Worm (Caenorhabditis elegans) whole organism, L4/young adult: Measurements from ENCODE around the gene F45E1.2.

Experiments
- W03F9.2 ChIP-seq: fragments of 150-350 bp; optimal IDR thresholded peaks from 2 replicates; lab custom pipeline; 2014; ENCODE audit warnings: missing biosample characterization, missing genetic modification characterization
- dao-5 ChIP-seq: sonication (generic microtip); optimal IDR thresholded peaks from 2 replicates; lab custom pipeline; 2016; ENCODE audit warnings: missing genotype, missing genetic modification characterization, moderate library complexity, missing compliant biosample characterization
- him-1 ChIP-seq: sonication (generic microtip); optimal IDR thresholded peaks from 2 replicates; lab custom pipeline; 2016; ENCODE audit warnings: missing genotype, missing genetic modification reagents, missing genetic modification characterization, missing compliant biosample characterization

DNA sequence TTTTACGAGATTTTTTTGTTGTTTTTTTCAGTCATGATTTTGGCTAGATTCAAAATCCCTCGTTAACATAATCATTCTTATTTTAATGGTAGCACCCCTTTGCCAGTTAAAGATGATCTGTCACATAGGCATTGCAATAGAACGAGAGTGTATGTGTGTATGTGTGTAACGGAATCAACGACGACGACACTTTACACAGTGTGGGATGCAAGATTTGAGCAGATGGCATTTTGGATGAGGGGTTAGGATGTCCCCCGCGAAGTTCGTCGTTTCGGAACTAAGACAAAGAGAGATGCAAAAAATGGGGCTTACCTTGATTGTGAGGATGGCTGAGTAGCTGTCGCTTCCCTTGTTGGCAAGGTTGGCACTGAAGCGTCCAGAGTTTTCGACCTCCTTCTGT is 48.5 kb downstream of the F45E1.2 start:
- TF ChIP-seq him-1 (tag; lab: Kevin White, UChicago) (no peak), dao-5 (tag; lab: Kevin White, UChicago) (no peak), W03F9.2 (tag; lab: Kevin White, UChicago) (no peak)
